Worm (Caenorhabditis elegans): ENCODE data around the gene pcs-1.
"Not testable (repeated sequence)": the region's sequence is repeated elsewhere in the genome, so short reads cannot be mapped to it uniquely, and the experiment has no call there.

The pcs-1 gene

DNA sequence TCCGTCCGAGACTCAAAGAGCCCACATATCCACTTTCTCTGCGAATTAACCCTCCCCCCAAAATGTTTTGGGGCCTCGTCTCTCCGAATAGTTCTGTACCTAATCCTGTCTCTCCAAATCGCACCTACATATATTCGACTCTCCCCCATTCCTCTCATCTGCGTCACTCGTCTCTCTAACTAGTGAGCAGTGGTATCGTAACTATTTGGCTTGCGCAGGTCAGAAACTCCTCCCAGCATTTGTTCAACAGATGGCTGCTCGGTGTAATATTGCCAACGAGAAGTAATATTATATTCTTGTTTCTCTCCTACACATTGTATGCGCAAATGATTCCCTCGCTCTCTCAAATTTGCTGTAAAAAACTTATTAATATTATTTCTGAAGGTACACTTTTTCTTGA is 21.9 kb downstream of the pcs-1 start, which contains the start of gene F54D5.24:
Gene F54D5.24 (plus strand): TSS at position 316 of the 400 bp plus-strand sequence.
- TF ChIP-seq unc-62 (GFP tag; optimal IDR thresholded peaks at IDR 0.05): no peak

DNA sequence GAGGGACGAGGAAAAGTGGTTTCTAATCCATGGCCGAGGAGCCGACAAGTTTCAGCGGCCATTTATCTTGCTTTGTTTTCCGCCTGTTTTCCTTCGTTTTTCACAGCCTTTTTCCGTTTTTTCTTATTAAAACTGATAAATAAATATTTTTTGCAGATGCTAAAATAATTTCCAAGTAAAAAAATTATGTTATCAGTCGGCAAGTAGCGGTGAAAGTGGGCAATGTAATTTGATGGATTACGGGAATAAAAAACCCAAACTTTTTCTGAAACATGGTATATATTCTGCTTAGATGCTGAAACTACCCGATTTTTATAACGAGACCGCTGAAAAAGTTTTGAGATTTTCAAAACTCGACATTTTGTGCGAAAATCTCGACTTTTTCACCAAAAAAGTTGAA is 25.6 kb downstream of the pcs-1 start, which contains the start of gene dhgd-1:
Gene dhgd-1 (minus strand): TSS at position 101 of the 400 bp plus-strand sequence.
- not testable (repeated sequence) for TF ChIP-seq unc-62 (GFP tag; optimal IDR thresholded peaks at IDR 0.05)

DNA sequence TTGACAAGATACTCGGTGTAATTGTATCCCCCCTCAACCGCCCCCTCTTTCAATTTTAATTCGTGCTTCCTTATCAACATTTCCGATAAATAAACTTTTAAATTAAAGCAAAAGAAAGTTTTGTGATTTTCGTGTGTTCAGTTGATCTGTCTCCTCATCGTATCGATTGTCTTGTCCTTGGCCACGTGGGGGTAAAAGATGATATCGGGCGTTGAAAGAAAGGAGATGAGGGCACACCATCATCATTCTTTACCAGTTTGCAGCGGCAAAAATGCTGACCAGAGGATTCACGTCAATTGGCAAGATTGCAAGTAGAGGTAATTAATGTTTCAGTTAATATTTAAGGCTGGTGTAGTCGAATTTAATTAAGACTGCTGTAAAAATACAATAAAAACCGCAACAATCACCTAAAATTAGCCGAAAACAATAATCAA is 30.3 kb downstream of the pcs-1 start, which contains the start of gene F54D5.7:
Gene F54D5.7 (plus strand): TSS at position 264 of the 434 bp plus-strand sequence.
- no peak for TF ChIP-seq unc-62 (GFP tag; optimal IDR thresholded peaks at IDR 0.05)

DNA sequence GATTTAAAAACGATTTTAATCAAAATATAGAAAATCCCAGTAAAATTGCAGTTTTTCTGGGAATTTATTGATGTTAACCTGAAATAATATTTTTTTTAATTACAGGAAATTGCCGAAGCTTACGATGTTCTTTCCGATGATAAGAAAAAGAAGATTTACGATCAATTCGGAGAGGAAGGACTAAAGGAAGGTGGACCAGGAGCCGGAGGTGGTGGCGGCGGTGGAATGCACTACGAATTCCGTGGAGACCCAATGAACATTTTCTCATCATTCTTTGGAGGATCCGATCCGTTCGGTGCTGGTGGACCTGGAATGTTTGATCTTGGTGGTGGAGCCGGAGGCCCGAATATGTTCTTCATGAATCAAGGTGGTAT is 31.6 kb downstream of the pcs-1 start:
- no peak for TF ChIP-seq unc-62 (GFP tag; optimal IDR thresholded peaks at IDR 0.05)

ce11 chrII:11545299-11545951 is 32.1 kb downstream of the pcs-1 start, which contains the start of gene dnj-13:
Gene dnj-13 (plus strand): TSS chrII:11545701.
- TF ChIP-seq unc-62 (GFP tag; optimal IDR thresholded peaks at IDR 0.05): no peak

ce11 chrII:11544714-11545113 is 32.8 kb downstream of the pcs-1 start, which contains the start of gene F54D5.9:
Gene F54D5.9 (minus strand): TSS chrII:11544828.
- no peak for TF ChIP-seq unc-62 (GFP tag; optimal IDR thresholded peaks at IDR 0.05)

- TF ChIP-seq unc-62 (GFP tag; optimal IDR thresholded peaks at IDR 0.05): no peak
These were observed 34.6 kb downstream of the pcs-1 start for ce11 chrII:11542958-11543357.

- no peak for TF ChIP-seq unc-62 (GFP tag; optimal IDR thresholded peaks at IDR 0.05)
These were observed 35.2 kb downstream of the pcs-1 start, which contains the start of gene gtf-2E2 for ce11 chrII:11542385-11542784. Gene gtf-2E2 (minus strand): TSS chrII:11542495.

DNA sequence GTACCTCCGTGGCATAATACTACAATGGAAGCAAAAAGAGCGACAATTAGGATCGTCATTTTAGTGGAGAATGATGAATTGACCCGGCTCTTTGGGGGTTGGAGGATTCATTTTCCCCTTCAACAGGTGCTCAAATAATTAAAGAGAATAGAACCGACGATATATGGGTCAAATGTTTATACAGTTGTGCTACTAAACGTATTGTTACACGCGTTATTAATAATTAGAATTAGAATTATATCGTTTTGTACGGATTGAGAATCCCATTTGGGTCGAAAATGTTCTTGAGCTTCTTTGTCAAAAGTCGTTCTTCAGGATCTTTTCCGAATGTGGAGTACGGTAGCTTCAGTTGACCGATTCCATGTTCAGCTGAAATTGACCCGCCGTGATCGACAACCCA is 38.8 kb downstream of the pcs-1 start, which contains the start of gene Y62F5A.9:
Gene Y62F5A.9 (minus strand): TSS at position 101 of the 400 bp plus-strand sequence.
- no peak for TF ChIP-seq unc-62 (GFP tag; optimal IDR thresholded peaks at IDR 0.05)

- no peak for TF ChIP-seq unc-62 (GFP tag; optimal IDR thresholded peaks at IDR 0.05)
These were observed 39.9 kb downstream of the pcs-1 start for ce11 chrII:11537606-11538016.

DNA sequence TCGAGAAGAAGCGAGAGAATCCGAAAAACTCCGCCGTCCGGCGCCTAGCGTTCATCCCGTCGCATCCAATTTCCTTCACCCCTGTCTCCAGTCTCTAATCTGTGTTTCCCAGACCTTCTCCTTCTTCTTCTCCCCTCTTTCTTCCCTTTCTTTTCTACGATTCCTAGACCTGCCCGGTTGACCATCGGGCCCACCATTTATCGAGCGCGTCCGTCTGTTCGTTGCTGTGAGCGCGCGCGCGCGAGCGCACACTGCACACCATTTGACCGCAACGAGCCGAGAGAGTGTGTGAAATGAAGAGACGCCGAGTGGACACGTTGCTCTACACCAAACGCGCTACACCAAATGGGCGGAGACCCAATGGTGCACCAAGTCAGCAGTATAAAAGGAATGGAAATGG is 40.4 kb downstream of the pcs-1 start:
- no peak for TF ChIP-seq unc-62 (GFP tag; optimal IDR thresholded peaks at IDR 0.05)

ce11 chrII:11536505-11536904 is 41.0 kb downstream of the pcs-1 start:
- TF ChIP-seq unc-62 (GFP tag; optimal IDR thresholded peaks at IDR 0.05): no peak

ce11 chrII:11535924-11536323 is 41.6 kb downstream of the pcs-1 start:
- TF ChIP-seq unc-62 (GFP tag; optimal IDR thresholded peaks at IDR 0.05): no peak

ce11 chrII:11535429-11535828 is 42.1 kb downstream of the pcs-1 start:
- no peak for TF ChIP-seq unc-62 (GFP tag; optimal IDR thresholded peaks at IDR 0.05)

DNA sequence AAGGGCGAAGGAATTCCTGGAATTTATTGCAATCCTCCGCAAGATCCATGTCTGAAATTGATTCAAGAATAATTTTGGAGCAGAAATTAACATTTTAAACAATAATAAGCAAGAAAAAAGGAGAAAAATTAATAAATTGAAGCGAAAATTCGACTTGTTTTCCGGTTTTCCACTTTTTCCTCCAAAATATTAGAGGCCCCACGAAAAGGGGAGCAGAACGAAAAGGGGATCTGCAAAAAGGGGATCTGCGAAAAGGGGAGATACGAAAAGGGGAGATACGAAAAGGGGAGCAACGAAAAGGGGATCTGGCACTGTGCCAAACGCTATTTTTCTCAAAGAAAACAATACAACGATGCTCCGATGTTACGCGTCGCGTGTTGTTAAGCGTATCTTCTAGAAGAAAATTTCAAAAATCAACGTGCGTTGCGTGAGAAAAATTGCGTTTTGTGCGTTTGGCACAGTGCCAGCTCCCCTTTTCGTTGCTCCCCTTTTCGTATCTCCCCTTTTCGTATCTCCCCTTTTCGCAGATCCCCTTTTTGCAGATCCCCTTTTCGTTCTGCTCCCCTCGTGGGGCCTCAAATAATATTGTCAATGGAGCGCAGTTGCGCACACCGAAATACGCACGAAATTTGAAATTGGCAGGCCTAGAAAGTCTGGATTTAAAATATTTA is 43.0 kb downstream of the pcs-1 start, which contains the start of gene Y62F5A.12:
Gene Y62F5A.12 (minus strand): TSS at position 51 of the 671 bp plus-strand sequence.
- not testable (repeated sequence) for TF ChIP-seq unc-62 (GFP tag; optimal IDR thresholded peaks at IDR 0.05)

DNA sequence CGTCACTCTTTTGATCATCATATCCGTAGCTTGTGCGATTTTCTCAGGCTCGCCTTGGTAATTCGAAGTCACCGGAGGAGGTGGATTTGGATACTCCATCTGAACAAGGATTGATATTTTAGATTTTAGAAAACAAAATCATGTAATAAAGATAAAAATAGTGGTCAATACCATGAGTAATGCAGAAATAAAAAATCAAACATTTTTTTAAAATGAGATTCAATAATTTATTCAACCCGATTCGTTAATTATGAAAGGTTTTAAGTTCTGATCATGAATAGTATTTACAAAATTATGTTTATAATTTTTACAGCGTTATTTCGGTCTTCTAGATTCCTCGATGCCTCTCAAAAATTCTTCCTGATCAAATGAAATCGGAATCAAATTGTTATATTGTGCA is 43.8 kb downstream of the pcs-1 start, which contains the start of gene mdt-8:
Gene mdt-8 (minus strand): TSS at position 101 of the 400 bp plus-strand sequence.
- no peak for TF ChIP-seq unc-62 (GFP tag; optimal IDR thresholded peaks at IDR 0.05)

DNA sequence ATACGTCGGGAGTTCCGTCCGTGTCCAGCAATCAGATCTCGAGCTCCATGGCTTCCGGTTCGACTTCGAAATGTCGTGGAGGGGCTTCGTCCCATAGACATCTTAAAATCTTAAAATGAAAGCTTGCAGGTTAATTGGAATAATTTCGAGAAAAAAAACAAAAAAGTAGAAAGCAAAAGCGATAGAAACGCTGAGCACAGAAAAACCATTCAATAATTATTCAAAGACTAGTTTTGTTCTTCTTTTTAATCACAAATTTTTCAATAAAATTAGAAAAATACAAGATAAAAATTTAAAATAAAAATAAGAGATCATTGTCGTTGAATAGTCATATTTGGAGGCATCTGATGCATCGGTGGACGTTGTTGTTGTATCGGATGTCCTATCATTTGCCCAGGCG is 50.6 kb downstream of the pcs-1 start, which contains the start of gene age-1:
Gene age-1 (minus strand): TSS at position 101 of the 400 bp plus-strand sequence.
- no peak for TF ChIP-seq unc-62 (GFP tag; optimal IDR thresholded peaks at IDR 0.05)

All from whole organism, dauer.